Worm (Caenorhabditis elegans): Measurements from ENCODE around the gene Y39B6A.43.
"Not testable (repeated sequence)": the region's sequence is repeated elsewhere in the genome, so short reads cannot be mapped to it uniquely, and the experiment has no call there.

Y39B6A.43 gene

ce11 chrV:18967479-18968056, at the start of gene Y39B6A.43 (continued):
- TF ChIP-seq lin-14 (GFP tag; optimal IDR thresholded peaks at IDR 0.05) (peak; percentile 97), hlh-4 (tag; optimal IDR thresholded peaks at IDR 0.05) (no peak), ceh-63 (GFP tag; optimal IDR thresholded peaks at IDR 0.05) (no peak), dsc-1 (tag; optimal IDR thresholded peaks at IDR 0.05) (peak; percentile 90), fos-1 (tag; optimal IDR thresholded peaks at IDR 0.05) (peak; percentile 91), mep-1 (tag; optimal IDR thresholded peaks at IDR 0.05) (peak; percentile 93), grh-1 (GFP tag; IDR thresholded peaks at IDR 0.05) (peak; percentile 94), unc-86 (tag; optimal IDR thresholded peaks at IDR 0.05) (peak; percentile 96), ces-1 (GFP tag; optimal IDR thresholded peaks at IDR 0.05) (no peak), ceh-8 (GFP tag; optimal IDR thresholded peaks at IDR 0.05) (peak; percentile 84), swsn-7 (tag; optimal IDR thresholded peaks at IDR 0.05) (peak; percentile 96), zag-1 (tag; optimal IDR thresholded peaks at IDR 0.05) (peak; percentile 58), egl-27 (tag; optimal IDR thresholded peaks at IDR 0.05) (peak; percentile 57 to 80), lin-15B (tag; optimal IDR thresholded peaks at IDR 0.05) (peak; percentile 97), efl-1 (optimal IDR thresholded peaks at IDR 0.05) (peak; percentile 99 to 100), efl-1 (GFP tag; optimal IDR thresholded peaks at IDR 0.05 in 1 of 2) (peak; percentile 93 to 100), nhr-20 (tag; optimal IDR thresholded peaks at IDR 0.05) (peak; percentile 95), nhr-12 (tag; optimal IDR thresholded peaks at IDR 0.05) (no peak), nhr-19 (GFP tag; conservative IDR thresholded peaks at IDR 0.05) (peak; percentile 99), unc-30 (tag; optimal IDR thresholded peaks at IDR 0.05) (no peak), pqm-1 (tag; optimal IDR thresholded peaks at IDR 0.05) (peak; percentile 80), nhr-11 (tag; optimal IDR thresholded peaks at IDR 0.05) (peak; percentile 87), zip-4 (GFP tag; optimal IDR thresholded peaks at IDR 0.05) (peak; percentile 87), mef-2 (tag; optimal IDR thresholded peaks at IDR 0.05) (peak; percentile 31), ceh-90 (tag; optimal IDR thresholded peaks at IDR 0.05) (peak; percentile 63), unc-98 (GFP tag; IDR thresholded peaks at IDR 0.05) (peak; percentile 78), C16A3.4 (tag; optimal IDR thresholded peaks at IDR 0.05) (peak; percentile 98), C04F5.9 (tag; optimal IDR thresholded peaks at IDR 0.05) (peak; percentile 80), alr-1 (tag; optimal IDR thresholded peaks at IDR 0.05; ENCODE audit: borderline replicate concordance) (no peak), ztf-4 (tag; optimal IDR thresholded peaks at IDR 0.05) (peak; percentile 91), nhr-237 (tag; optimal IDR thresholded peaks at IDR 0.05) (peak; percentile 88), lin-35 (GFP tag; optimal IDR thresholded peaks at IDR 0.05) (peak; percentile 98 to 100), elt-3 (tag; optimal IDR thresholded peaks at IDR 0.05) (peak in 4 of 6 experiments; percentile 58 to 90 (median 70))

ce11 chrV:19014273-19014672, 46.6 kb upstream of the Y39B6A.43 start, which contains the start of gene Y39B6A.30:
TSS of gene Y39B6A.30 (plus strand) at chrV:19014573.
- not testable (repeated sequence) for TF ChIP-seq fkh-8 (tag; optimal IDR thresholded peaks at IDR 0.05); isw-1 (GFP tag; IDR thresholded peaks at IDR 0.05); sox-4 (tag; optimal IDR thresholded peaks at IDR 0.05)

ce11 chrV:19013215-19013614, 45.6 kb upstream of the Y39B6A.43 start:
- no peak for TF ChIP-seq F16B12.6 (tag; optimal IDR thresholded peaks at IDR 0.05)
- no peak for TF ChIP-seq elt-2 (tag; optimal IDR thresholded peaks at IDR 0.05)
- no peak for TF ChIP-seq alr-1 (tag; optimal IDR thresholded peaks at IDR 0.05; ENCODE audit: borderline replicate concordance)
- no peak for TF ChIP-seq pqm-1 (tag; optimal IDR thresholded peaks at IDR 0.05)
- TF ChIP-seq skn-1 (tag; optimal IDR thresholded peaks at IDR 0.05), result no peak
- TF ChIP-seq lsy-2 (tag; optimal IDR thresholded peaks at IDR 0.05), result no peak
- no peak for TF ChIP-seq aly-2 (tag; optimal IDR thresholded peaks at IDR 0.05)
- TF ChIP-seq Y116A8C.19 (tag; optimal IDR thresholded peaks at IDR 0.05; ENCODE audit: borderline replicate concordance), result no peak
- no peak for TF ChIP-seq C16A3.4 (tag; optimal IDR thresholded peaks at IDR 0.05)
- TF ChIP-seq nhr-19 (GFP tag; conservative IDR thresholded peaks at IDR 0.05), result no peak
- TF ChIP-seq lin-13 (GFP tag; optimal IDR thresholded peaks at IDR 0.05), result no peak

All from whole organism, L1 larva.